Worm (Caenorhabditis elegans) whole organism, young adult: Measurements from ENCODE around the gene F33D4.4.
A peak's percentile ranks its signal among the peaks of the same experiment; 100 is the strongest.

Experiments used
- B0035.1 ChIP-seq: sonication (generic microtip); optimal IDR thresholded peaks from 2 replicates; lab custom pipeline; 2016; ENCODE audit warnings: missing genetic modification characterization, mild to moderate bottlenecking, missing compliant biosample characterization, missing genotype, missing genetic modification reagents
- C17E4.6 ChIP-seq: fragments of 200-800 bp; sonication (Bioruptor generic); IDR thresholded peaks from 2 replicates; pipeline ENCODE4 v1.3.6; 2022; ENCODE audit warnings: missing genetic modification reagents, missing genetic modification characterization, missing compliant biosample characterization
- F23B12.7 ChIP-seq: sonication (generic microtip); optimal IDR thresholded peaks from 2 replicates; lab custom pipeline; 2017; ENCODE audit warnings: missing genetic modification characterization, mild to moderate bottlenecking, missing compliant biosample characterization, antibody characterized with exemption, moderate library complexity; ENCODE audit not compliant: insufficient read depth
- F55B11.4 ChIP-seq: sonication (generic microtip); optimal IDR thresholded peaks from 2 replicates; lab custom pipeline; 2016; ENCODE audit warnings: missing compliant biosample characterization, missing genetic modification characterization, borderline replicate concordance; ENCODE audit not compliant: insufficient read depth
- F57C9.4 ChIP-seq: sonication (generic microtip); optimal IDR thresholded peaks from 2 replicates; lab custom pipeline; 2017; ENCODE audit warnings: mild to moderate bottlenecking, missing genetic modification characterization, missing compliant biosample characterization
- T26A5.8 ChIP-seq: sonication (generic microtip); optimal IDR thresholded peaks from 2 replicates; lab custom pipeline; 2016; ENCODE audit warnings: missing genetic modification characterization, missing compliant biosample characterization
- Y53F4B.3 ChIP-seq: fragments of 200-800 bp; sonication (Bioruptor generic); IDR thresholded peaks from 2 replicates; pipeline ENCODE4 v1.3.6; 2022; ENCODE audit warnings: missing genetic modification reagents, missing genetic modification characterization, missing compliant biosample characterization
- Y53G8AR.9 ChIP-seq: fragments of 200-800 bp; sonication (Bioruptor generic); conservative IDR thresholded peaks from 2 replicates; pipeline ENCODE4 v1.3.6; 2022; ENCODE audit warnings: missing genetic modification reagents, missing genetic modification characterization, missing compliant biosample characterization
- Y67H2A.10 ChIP-seq: fragments of 200-800 bp; sonication (Bioruptor generic); conservative IDR thresholded peaks from 2 replicates; pipeline ENCODE4 v1.3.6; 2022; ENCODE audit warnings: missing genetic modification reagents, missing genetic modification characterization, missing compliant biosample characterization
- cebp-1 ChIP-seq, 2 experiments: fragments of 200-800 bp in 1 of 2; sonication (Bioruptor generic) in 1 of 2; sonication (generic microtip) in 1 of 2; IDR thresholded peaks in 1 of 2; optimal IDR thresholded peaks in 1 of 2; 2 replicates each; pipeline versions ENCODE4 v1.3.6 to Lab custom; 2017 to 2022; ENCODE audit warnings: missing compliant biosample characterization in 2 of 2, missing genetic modification characterization in 2 of 2, mild to moderate bottlenecking in 1 of 2, missing genetic modification reagents in 1 of 2, moderate library complexity in 1 of 2
- cebp-2 ChIP-seq: fragments of 200-800 bp; sonication (Bioruptor generic); IDR thresholded peaks from 2 replicates; pipeline ENCODE4 v1.3.6; 2022; ENCODE audit warnings: missing genetic modification characterization, missing compliant biosample characterization
- ceh-40 ChIP-seq: fragments of 200-800 bp; sonication (Bioruptor generic); IDR thresholded peaks from 2 replicates; pipeline ENCODE4 v1.3.6; 2022; ENCODE audit warnings: missing genetic modification characterization, missing compliant biosample characterization
- dpff-1 ChIP-seq: sonication (generic microtip); optimal IDR thresholded peaks from 2 replicates; lab custom pipeline; 2017; ENCODE audit warnings: mild to moderate bottlenecking, missing genetic modification characterization, missing compliant biosample characterization
- efl-1 ChIP-seq: fragments of 150-350 bp; optimal IDR thresholded peaks from 2 replicates; lab custom pipeline; 2014; ENCODE audit warnings: missing biosample characterization, missing genetic modification reagents, missing genetic modification characterization
- egl-44 ChIP-seq: fragments of 200-800 bp; sonication (Bioruptor generic); IDR thresholded peaks from 2 replicates; pipeline ENCODE4 v1.3.6; 2022; ENCODE audit warnings: missing genetic modification reagents, missing genetic modification characterization, missing compliant biosample characterization
- fkh-3 ChIP-seq: sonication (generic microtip); optimal IDR thresholded peaks from 2 replicates; lab custom pipeline; 2016; ENCODE audit warnings: mild to moderate bottlenecking, missing genetic modification characterization, missing compliant biosample characterization
- hmg-1.2 ChIP-seq: fragments of 200-800 bp; sonication (Bioruptor generic); IDR thresholded peaks from 2 replicates; pipeline ENCODE4 v1.3.6; 2022; ENCODE audit warnings: missing genetic modification reagents, missing genetic modification characterization, missing compliant biosample characterization
- lin-54 ChIP-seq: fragments of 200-800 bp; sonication (Bioruptor generic); optimal IDR thresholded peaks from 2 replicates; lab custom pipeline; 2018; ENCODE audit warnings: mild to moderate bottlenecking, missing genetic modification characterization, missing compliant biosample characterization
- lsl-1 ChIP-seq: fragments of 200-800 bp; sonication (Bioruptor generic); optimal IDR thresholded peaks from 2 replicates; lab custom pipeline; 2018; ENCODE audit warnings: mild to moderate bottlenecking, missing genetic modification characterization, moderate library complexity, missing compliant biosample characterization
- mcd-1 ChIP-seq: fragments of 200-800 bp; sonication (Bioruptor generic); IDR thresholded peaks from 2 replicates; pipeline ENCODE4 v1.3.6; 2022; ENCODE audit warnings: missing genetic modification reagents, missing genetic modification characterization, missing compliant biosample characterization
- mes-4 ChIP-seq: sonication (generic microtip); optimal IDR thresholded peaks from 2 replicates; lab custom pipeline; 2016; ENCODE audit warnings: missing genotype, missing genetic modification characterization, missing compliant biosample characterization
- nfya-1 ChIP-seq: sonication (generic microtip); optimal IDR thresholded peaks from 2 replicates; lab custom pipeline; 2017; ENCODE audit warnings: antibody characterized with exemption, missing compliant biosample characterization, missing genetic modification characterization, borderline replicate concordance; ENCODE audit not compliant: insufficient read depth
- nfyb-1 ChIP-seq: fragments of 200-800 bp; sonication (Bioruptor generic); IDR thresholded peaks from 2 replicates; pipeline ENCODE4 v1.3.6; 2022; ENCODE audit warnings: missing genetic modification reagents, missing genetic modification characterization, missing compliant biosample characterization
- nhr-80 ChIP-seq: sonication (generic microtip); optimal IDR thresholded peaks from 2 replicates; lab custom pipeline; 2016; ENCODE audit warnings: missing genetic modification characterization, missing compliant biosample characterization
- pbrm-1 ChIP-seq: fragments of 200-800 bp; sonication (Bioruptor generic); IDR thresholded peaks from 2 replicates; pipeline ENCODE4 v1.3.6; 2022; ENCODE audit warnings: missing genetic modification reagents, missing genetic modification characterization, missing compliant biosample characterization
- snpc-1.1 ChIP-seq: sonication (generic microtip); optimal IDR thresholded peaks from 2 replicates; lab custom pipeline; 2017; ENCODE audit warnings: missing genetic modification characterization, mild to moderate bottlenecking, missing compliant biosample characterization, antibody characterized with exemption, moderate library complexity, missing genotype, missing genetic modification reagents; ENCODE audit not compliant: insufficient read depth
- snpc-1.3 ChIP-seq: sonication (generic microtip); optimal IDR thresholded peaks from 2 replicates; lab custom pipeline; 2017; ENCODE audit warnings: missing genetic modification characterization, mild to moderate bottlenecking, missing compliant biosample characterization, antibody characterized with exemption, moderate library complexity, missing genotype, missing genetic modification reagents; ENCODE audit not compliant: insufficient read depth
- tbp1 ChIP-seq: fragments of 200-800 bp; sonication (Bioruptor generic); optimal IDR thresholded peaks from 2 replicates; lab custom pipeline; 2018; ENCODE audit warnings: mild to moderate bottlenecking, missing genetic modification characterization, missing compliant biosample characterization
- ztf-18 ChIP-seq: sonication (generic microtip); optimal IDR thresholded peaks from 2 replicates; lab custom pipeline; 2016; ENCODE audit warnings: missing genotype, mild to moderate bottlenecking, missing genetic modification characterization, missing compliant biosample characterization
- ztf-22 ChIP-seq: fragments of 200-800 bp; sonication (Bioruptor generic); optimal IDR thresholded peaks from 2 replicates; lab custom pipeline; 2018; ENCODE audit warnings: mild to moderate bottlenecking, missing genetic modification characterization, moderate library complexity, missing compliant biosample characterization

F33D4.4 gene

DNA sequence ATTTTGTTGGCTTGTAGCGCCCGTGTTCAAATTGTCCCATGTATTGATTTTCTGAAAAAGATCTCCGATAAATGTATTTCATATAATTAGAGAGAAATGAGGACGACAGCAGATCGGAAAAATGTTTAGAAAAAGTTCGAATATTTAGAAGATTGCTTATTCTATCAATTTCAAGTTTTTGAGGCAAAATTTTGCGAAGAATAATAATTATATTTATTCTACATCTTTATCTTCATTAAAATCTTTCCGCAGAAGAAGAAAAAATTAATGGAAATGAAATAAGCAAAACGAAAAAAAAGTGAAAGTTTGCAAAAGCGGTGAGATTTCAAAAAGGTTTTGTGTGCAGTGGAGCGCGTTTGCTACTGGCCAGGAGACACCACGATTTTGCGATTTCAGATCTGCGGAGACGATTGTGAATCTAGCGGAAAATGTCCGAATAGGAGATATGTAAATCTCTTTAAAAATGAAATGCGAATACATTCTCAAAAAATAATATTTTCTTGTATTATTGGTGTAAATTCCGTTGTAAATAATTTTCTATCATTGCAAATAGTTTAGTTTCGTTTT is 52.4 kb downstream of the F33D4.4 start, which contains the start of gene nrde-4 (continued):
- no peak for TF ChIP-seq dpff-1 (tag; lab: Kevin White, UChicago)
- TF ChIP-seq cebp-1 (GFP tag; IDR thresholded peaks at IDR 0.05; lab: Robert Waterston, UW), result no peak
- TF ChIP-seq cebp-1 (tag; optimal IDR thresholded peaks at IDR 0.05; lab: Kevin White, UChicago), result peak; percentile 54
- TF ChIP-seq F55B11.4, result no peak
- TF ChIP-seq nfya-1, result no peak
- no peak for TF ChIP-seq Y53F4B.3
- no peak for TF ChIP-seq egl-44 (GFP tag; lab: Robert Waterston, UW)
- TF ChIP-seq mcd-1 (GFP tag; lab: Robert Waterston, UW), result peak; percentile 95
- TF ChIP-seq nhr-80 (tag; lab: Kevin White, UChicago), result peak; percentile 51
- peak; percentile 12 for TF ChIP-seq ztf-18 (tag; lab: Kevin White, UChicago)
- TF ChIP-seq F23B12.7 (tag; lab: Kevin White, UChicago), result peak; percentile 83
- TF ChIP-seq fkh-3 (tag; lab: Kevin White, UChicago), result no peak
- TF ChIP-seq tbp1 (GFP tag; lab: Kevin White, UChicago), result peak; percentile 26
- peak; percentile 31; the same call in 1 of the 2 replicates for TF ChIP-seq hmg-1.2 (GFP tag; lab: Robert Waterston, UW)
- peak; percentile 56 for TF ChIP-seq lin-54 (GFP tag; lab: Kevin White, UChicago)
- peak; percentile 20 for TF ChIP-seq efl-1
- no peak for TF ChIP-seq Y67H2A.10 (GFP tag; lab: Robert Waterston, UW)
- TF ChIP-seq snpc-1.1 (tag; lab: Kevin White, UChicago), result no peak
- no peak for TF ChIP-seq F57C9.4 (tag; lab: Kevin White, UChicago)
- TF ChIP-seq T26A5.8 (tag; lab: Kevin White, UChicago), result no peak
- TF ChIP-seq cebp-2, result no peak
- TF ChIP-seq pbrm-1 (GFP tag; lab: Robert Waterston, UW), result no peak
- no peak for TF ChIP-seq ztf-22
- no peak for TF ChIP-seq Y53G8AR.9 (GFP tag; lab: Robert Waterston, UW)
- peak; percentile 3 for TF ChIP-seq snpc-1.3 (tag; lab: Kevin White, UChicago)
- no peak for TF ChIP-seq mes-4 (tag; lab: Kevin White, UChicago)
- no peak for TF ChIP-seq ceh-40
- TF ChIP-seq nfyb-1 (GFP tag; lab: Robert Waterston, UW), result no peak
- TF ChIP-seq B0035.1 (tag; lab: Kevin White, UChicago), result no peak
- TF ChIP-seq C17E4.6 (GFP tag; lab: Robert Waterston, UW), result no peak
- peak; percentile 29 for TF ChIP-seq lsl-1 (GFP tag; lab: Kevin White, UChicago)
